Worm (Caenorhabditis elegans) whole organism, late embryonic: ENCODE data around the gene ZK673.11.

Experiments
- che-1 ChIP-seq: sonication (generic microtip); optimal IDR thresholded peaks from 2 replicates; lab custom pipeline; 2016; ENCODE audit warnings: mild to moderate bottlenecking, missing genetic modification characterization, missing compliant biosample characterization
- elt-2 ChIP-seq: sonication (generic microtip); optimal IDR thresholded peaks from 2 replicates; lab custom pipeline; 2016; ENCODE audit warnings: missing genetic modification reagents, missing genetic modification characterization, missing compliant biosample characterization

ce11 chrII:10410989-10411388 is 46.1 kb upstream of the ZK673.11 start, which contains the start of gene E04D5.5:
- TF ChIP-seq che-1 (tag; lab: Kevin White, UChicago) (no peak), elt-2 (tag; lab: Kevin White, UChicago) (no peak)
